Worm (Caenorhabditis elegans): ENCODE results near the gene Y32F6A.5.

DNA sequence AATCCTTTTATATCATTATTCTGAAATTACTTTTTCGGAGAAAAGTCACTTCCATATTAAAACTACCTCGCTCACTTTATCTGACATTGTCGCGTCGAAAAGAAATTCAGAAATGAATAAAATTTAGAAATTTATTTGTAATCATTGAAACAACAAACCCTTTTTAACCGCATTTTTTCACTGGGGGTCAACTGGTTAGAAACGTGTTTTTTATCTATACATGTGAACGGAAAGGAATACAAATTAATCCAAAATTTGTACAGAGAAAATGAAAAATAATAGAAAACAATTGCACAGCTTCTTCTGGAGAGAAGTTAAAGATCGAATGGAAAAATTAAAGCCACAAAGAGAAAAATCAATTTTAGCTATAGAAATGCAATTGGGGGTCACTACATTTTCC, 24.8 kb downstream of the Y32F6A.5 start, which contains the start of gene tag-314:
- TF ChIP-seq lsy-2 (tag; optimal IDR thresholded peaks at IDR 0.05) (no peak), aly-2 (tag; optimal IDR thresholded peaks at IDR 0.05) (no peak), egl-27 (tag; optimal IDR thresholded peaks at IDR 0.05) (no peak), elt-1 (tag; optimal IDR thresholded peaks at IDR 0.05) (no peak)
